Fruit fly (Drosophila melanogaster): Measurements from ENCODE around the gene CG10947.

Gene CG10947

dm6 chr2L:20399239-20399638, 15.4 kb downstream of the CG10947 start (continued):
- TF ChIP-seq achi (GFP tag; optimal IDR thresholded peaks at IDR 0.05) (no peak), dac (GFP tag; optimal IDR thresholded peaks at IDR 0.05) (no peak), pdm3 (GFP tag; optimal IDR thresholded peaks at IDR 0.05) (no peak), lz (GFP tag; optimal IDR thresholded peaks at IDR 0.05) (no peak), Hr39 (GFP tag; optimal IDR thresholded peaks at IDR 0.05) (peak; percentile 60), net (GFP tag; optimal IDR thresholded peaks at IDR 0.05) (no peak), CG6163 (GFP tag; IDR thresholded peaks at IDR 0.05) (0 out of 3 replicates have a peak, but pooled peaks have one; percentile 32), CG8632 (GFP tag; optimal IDR thresholded peaks at IDR 0.05) (no peak)

- TF ChIP-seq net (GFP tag; optimal IDR thresholded peaks at IDR 0.05) (no peak), CG7368 (GFP tag; optimal IDR thresholded peaks at IDR 0.05) (no peak), salr (GFP tag; optimal IDR thresholded peaks at IDR 0.05) (no peak), Eip75B (GFP tag; optimal IDR thresholded peaks at IDR 0.05) (no peak), pdm3 (GFP tag; optimal IDR thresholded peaks at IDR 0.05) (no peak), CG8632 (GFP tag; optimal IDR thresholded peaks at IDR 0.05) (no peak), fkh (GFP tag; optimal IDR thresholded peaks at IDR 0.05) (no peak), lz (GFP tag; optimal IDR thresholded peaks at IDR 0.05) (no peak), CG16779 (tag; optimal IDR thresholded peaks at IDR 0.05) (no peak)
These were observed 17.6 kb downstream of the CG10947 start for dm6 chr2L:20397032-20397431.

DNA sequence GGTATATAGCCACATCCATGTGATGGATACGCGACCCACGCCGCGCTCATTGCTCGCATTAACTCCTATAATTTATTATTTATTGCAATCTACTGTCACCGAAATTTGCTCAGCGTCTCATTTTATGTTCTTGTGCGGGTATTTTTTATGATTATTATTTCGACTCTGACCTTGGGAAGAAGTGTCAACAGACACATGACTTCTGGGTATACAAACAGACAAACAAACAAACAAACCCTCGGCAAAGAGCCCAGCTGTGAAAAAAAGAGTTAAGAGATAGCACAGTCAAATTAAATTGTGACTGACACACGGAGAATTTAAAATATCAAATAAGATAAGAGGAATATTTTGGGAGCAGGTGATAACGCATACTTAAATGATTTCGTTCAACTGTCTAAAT, 24.6 kb downstream of the CG10947 start:
- TF ChIP-seq achi (GFP tag; optimal IDR thresholded peaks at IDR 0.05) (no peak), vri (GFP tag; optimal IDR thresholded peaks at IDR 0.05) (peak; percentile 24), cyc (GFP tag; optimal IDR thresholded peaks at IDR 0.05) (no peak), spab (GFP tag; optimal IDR thresholded peaks at IDR 0.05) (no peak), CG8632 (GFP tag; optimal IDR thresholded peaks at IDR 0.05) (no peak), fd59A (GFP tag; optimal IDR thresholded peaks at IDR 0.05) (no peak), fkh (GFP tag; optimal IDR thresholded peaks at IDR 0.05) (peak; percentile 81)

DNA sequence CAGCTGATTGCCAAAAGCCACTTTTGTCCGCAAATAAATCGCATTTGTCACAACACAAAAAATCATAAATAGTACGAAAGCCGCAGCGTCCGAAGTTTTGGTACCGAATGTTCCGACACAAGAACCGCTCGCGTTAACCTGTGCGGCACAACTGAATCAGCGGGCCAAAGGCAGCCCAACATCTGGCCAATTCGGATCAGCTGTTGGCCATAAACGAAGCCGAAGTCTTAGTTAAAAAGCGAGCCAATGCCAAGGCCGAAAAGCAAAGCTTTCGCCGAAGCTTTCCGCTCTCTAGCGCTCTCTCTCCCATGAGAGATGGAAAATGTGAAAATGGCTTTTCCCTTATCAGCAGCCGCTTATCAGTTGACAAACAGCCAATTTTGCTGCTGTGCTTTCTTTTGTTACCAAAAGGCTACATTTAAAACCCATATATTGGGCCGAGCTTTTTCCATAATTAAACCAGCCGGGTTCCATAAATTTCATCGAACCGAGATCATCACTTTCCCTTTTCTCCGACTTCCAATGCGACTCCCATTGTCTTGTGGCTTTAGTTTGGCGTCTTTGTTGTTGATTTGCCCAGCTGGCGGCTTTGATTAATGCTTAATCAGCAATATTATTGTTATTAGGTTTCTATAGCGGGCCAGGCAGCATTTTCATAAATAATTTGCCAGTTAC, 32.3 kb downstream of the CG10947 start, which contains the start of gene CG16798:
TSS of gene CG16798 (minus strand) at position 216 of the 675 bp plus-strand sequence.
- 0 out of 2 replicates have a peak, but pooled peaks have one; percentile 7 for TF ChIP-seq CG15336 (GFP tag; IDR thresholded peaks at IDR 0.05)
- no peak for TF ChIP-seq CG4318 (GFP tag; optimal IDR thresholded peaks at IDR 0.05)
- TF ChIP-seq eg (GFP tag; IDR thresholded peaks at IDR 0.05) = no peak
- no peak for TF ChIP-seq CG6163 (GFP tag; IDR thresholded peaks at IDR 0.05)
- peak; percentile 47 for TF ChIP-seq Blimp-1 (GFP tag; optimal IDR thresholded peaks at IDR 0.05)
- no peak for TF ChIP-seq CG10669 (GFP tag; optimal IDR thresholded peaks at IDR 0.05)
- no peak for TF ChIP-seq dsx (GFP tag; optimal IDR thresholded peaks at IDR 0.05; ENCODE audit: poor library complexity, severe bottlenecking)
- TF ChIP-seq fd85E (GFP tag; optimal IDR thresholded peaks at IDR 0.05) = no peak
- TF ChIP-seq CG3032 (tag; optimal IDR thresholded peaks at IDR 0.05) = no peak
- TF ChIP-seq acj6 (GFP tag; optimal IDR thresholded peaks at IDR 0.05) = no peak
- TF ChIP-seq Met (GFP tag; optimal IDR thresholded peaks at IDR 0.05) = no peak

DNA sequence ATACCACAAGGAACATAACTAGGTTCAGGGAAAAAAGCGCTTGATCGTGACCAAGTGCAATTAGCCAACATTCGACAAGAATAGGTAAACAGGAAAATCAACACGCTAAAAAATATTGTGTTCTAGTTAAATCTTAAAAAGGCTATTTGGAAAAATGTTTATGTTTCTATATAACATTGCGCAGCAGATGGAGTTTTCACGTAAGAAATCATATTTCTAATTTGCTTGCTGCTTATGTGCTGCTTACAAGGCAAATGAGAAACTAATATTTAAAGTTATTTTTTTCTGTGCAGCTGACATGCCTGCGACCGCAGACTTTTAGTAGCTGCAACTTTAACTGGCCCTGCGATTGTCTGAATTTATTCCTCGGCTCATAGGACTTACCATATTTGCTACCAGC, 33.3 kb downstream of the CG10947 start:
- TF ChIP-seq Hr4 (GFP tag; optimal IDR thresholded peaks at IDR 0.05) = peak; percentile 64
- peak; percentile 47 to 48 for TF ChIP-seq salr (GFP tag; optimal IDR thresholded peaks at IDR 0.05)
- peak; percentile 69 for TF ChIP-seq Eip75B (GFP tag; optimal IDR thresholded peaks at IDR 0.05)
- TF ChIP-seq eg (GFP tag; IDR thresholded peaks at IDR 0.05) = peak; percentile 61
- TF ChIP-seq Sox14 (GFP tag; optimal IDR thresholded peaks at IDR 0.05) = peak; percentile 67
- TF ChIP-seq dac (GFP tag; optimal IDR thresholded peaks at IDR 0.05) = peak; percentile 35
- peak; percentile 79 for TF ChIP-seq Ets96B (tag; optimal IDR thresholded peaks at IDR 0.05)
- TF ChIP-seq Eip93F (GFP tag; optimal IDR thresholded peaks at IDR 0.05) = no peak
- TF ChIP-seq Lpt (GFP tag; optimal IDR thresholded peaks at IDR 0.05) = peak; percentile 40
- TF ChIP-seq Eip78C (GFP tag) = peak; percentile 94
- TF ChIP-seq topi (GFP tag; optimal IDR thresholded peaks at IDR 0.05) = peak; percentile 2
- TF ChIP-seq CG16779 (tag; optimal IDR thresholded peaks at IDR 0.05) = peak; percentile 52
- TF ChIP-seq esn (GFP tag; optimal IDR thresholded peaks at IDR 0.05) = no peak
- peak; percentile 61; the same call in 1 of the 2 replicates for TF ChIP-seq CG15336 (GFP tag; IDR thresholded peaks at IDR 0.05)
- TF ChIP-seq acj6 (GFP tag; optimal IDR thresholded peaks at IDR 0.05) = peak; percentile 56
- TF ChIP-seq vri (GFP tag; optimal IDR thresholded peaks at IDR 0.05) = no peak
- TF ChIP-seq fd59A (GFP tag; optimal IDR thresholded peaks at IDR 0.05) = peak; percentile 66
- TF ChIP-seq CG8632 (GFP tag; optimal IDR thresholded peaks at IDR 0.05) = peak; percentile 39
- TF ChIP-seq CG32006 (GFP tag; optimal IDR thresholded peaks at IDR 0.05) = peak; percentile 74
- peak; percentile 70 for TF ChIP-seq CG10631 (GFP tag; optimal IDR thresholded peaks at IDR 0.05)
- peak; percentile 73 for TF ChIP-seq CG1621 (tag; optimal IDR thresholded peaks at IDR 0.05)
- TF ChIP-seq OdsH (GFP tag; optimal IDR thresholded peaks at IDR 0.05) = peak; percentile 66
- no peak for TF ChIP-seq Gug (GFP tag; IDR thresholded peaks at IDR 0.05)
- no peak for TF ChIP-seq fd85E (GFP tag; optimal IDR thresholded peaks at IDR 0.05)
- peak; percentile 83 for TF ChIP-seq CG3032 (tag; optimal IDR thresholded peaks at IDR 0.05)
- TF ChIP-seq CG3919 (GFP tag; optimal IDR thresholded peaks at IDR 0.05) = peak; percentile 66
